Fruit fly (Drosophila melanogaster): Measurements from ENCODE around the gene Srrm1.

The Srrm1 gene

DNA sequence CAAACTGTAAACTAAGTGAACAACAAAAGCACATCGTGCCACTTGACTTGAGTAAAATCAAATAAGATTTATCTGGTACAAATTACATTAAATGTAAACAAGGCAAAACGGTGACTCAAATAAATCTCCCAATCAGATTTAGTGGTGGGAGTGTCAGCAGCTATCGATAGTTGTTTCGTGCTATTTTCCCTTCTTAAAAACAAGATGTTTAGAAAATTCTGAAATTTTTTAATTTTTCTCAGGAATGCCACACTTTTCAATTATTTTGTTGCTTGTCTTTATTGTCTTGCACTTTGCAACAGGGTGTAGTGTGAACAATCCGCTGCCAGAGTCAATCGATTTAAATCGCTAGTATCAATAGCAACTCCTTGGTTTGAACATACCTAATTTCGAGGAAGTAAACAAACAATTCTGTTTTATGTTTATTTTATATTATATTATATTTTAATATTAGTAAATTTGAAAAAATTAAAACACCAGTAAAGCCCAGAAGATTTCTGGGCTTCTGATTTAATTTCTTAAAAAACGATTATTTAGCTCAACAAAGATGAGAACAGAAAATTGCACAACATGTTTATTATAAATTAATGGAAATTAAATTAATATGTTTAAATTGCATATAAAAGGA is 21.3 kb upstream of the Srrm1 start, which contains the start of gene MICAL-like (continued):
- TF ChIP-seq cad (GFP tag; optimal IDR thresholded peaks at IDR 0.05), result no peak
- TF ChIP-seq CG6813 (GFP tag; optimal IDR thresholded peaks at IDR 0.05), result no peak
- peak; percentile 64 for TF ChIP-seq CG32532 (GFP tag; IDR thresholded peaks at IDR 0.05)
- TF ChIP-seq chm (GFP tag; IDR thresholded peaks at IDR 0.05), result no peak
- no peak for TF ChIP-seq Hand (GFP tag; optimal IDR thresholded peaks at IDR 0.05)
- no peak for TF ChIP-seq grau (tag; optimal IDR thresholded peaks at IDR 0.05)
- peak; percentile 90 for TF ChIP-seq inv (GFP tag; IDR thresholded peaks at IDR 0.05; ENCODE audit: partially characterized antibody)
- TF ChIP-seq lmd (GFP tag; IDR thresholded peaks at IDR 0.05), result peak; percentile 9; the same call in 1 of the 2 replicates
- TF ChIP-seq CG11247 (GFP tag; IDR thresholded peaks at IDR 0.05), result 0 out of 2 replicates have a peak, but pooled peaks have one; percentile 14
- TF ChIP-seq zf30C (GFP tag; optimal IDR thresholded peaks at IDR 0.05), result no peak
- TF ChIP-seq CG15479 (GFP tag; optimal IDR thresholded peaks at IDR 0.05), result no peak
- TF ChIP-seq tx (GFP tag; optimal IDR thresholded peaks at IDR 0.05), result no peak
- TF ChIP-seq CG15011 (GFP tag; optimal IDR thresholded peaks at IDR 0.05), result no peak
- TF ChIP-seq vfl (GFP tag; optimal IDR thresholded peaks at IDR 0.05), result no peak

- TF ChIP-seq CG13296 (GFP tag; optimal IDR thresholded peaks at IDR 0.05), result peak; percentile 91
- peak; percentile 92 for TF ChIP-seq CG18599 (GFP tag; optimal IDR thresholded peaks at IDR 0.05)
- TF ChIP-seq nerfin-2 (GFP tag; IDR thresholded peaks at IDR 0.05; ENCODE audit: partially characterized antibody), result no peak
- peak; percentile 85 for TF ChIP-seq CG17361 (GFP tag; IDR thresholded peaks at IDR 0.05)
- peak; percentile 71 for TF ChIP-seq CG6272 (GFP tag; IDR thresholded peaks at IDR 0.05)
- peak; percentile 67 for TF ChIP-seq gro (GFP tag; optimal IDR thresholded peaks at IDR 0.05)
- TF ChIP-seq NC2β (GFP tag; optimal IDR thresholded peaks at IDR 0.05), result peak; percentile 30
- TF ChIP-seq B-H2 (GFP tag; optimal IDR thresholded peaks at IDR 0.05), result peak; percentile 39
- TF ChIP-seq D19A (tag; optimal IDR thresholded peaks at IDR 0.05), result peak; percentile 78
- peak; percentile 77 for TF ChIP-seq odd (GFP tag; optimal IDR thresholded peaks at IDR 0.05)
- peak; percentile 73 for TF ChIP-seq CG1602 (GFP tag; optimal IDR thresholded peaks at IDR 0.05)
- peak; percentile 59 for TF ChIP-seq pho (GFP tag; optimal IDR thresholded peaks at IDR 0.05)
- peak; percentile 74 for TF ChIP-seq wek (GFP tag; optimal IDR thresholded peaks at IDR 0.05)
- peak; percentile 88 for TF ChIP-seq slbo (GFP tag; IDR thresholded peaks at IDR 0.05)
- peak; percentile 37; the same call in 2 of the 3 replicates for TF ChIP-seq CG34224 (GFP tag; IDR thresholded peaks at IDR 0.05; ENCODE audit: partially characterized antibody)
- TF ChIP-seq al (GFP tag; IDR thresholded peaks at IDR 0.05), result peak; percentile 90
- peak; percentile 44 for TF ChIP-seq Jarid2 (GFP tag; optimal IDR thresholded peaks at IDR 0.05)
- peak; percentile 65 for TF ChIP-seq CG6683 (GFP tag; optimal IDR thresholded peaks at IDR 0.05)
- TF ChIP-seq CG1647 (GFP tag; optimal IDR thresholded peaks at IDR 0.05), result peak; percentile 84
- TF ChIP-seq wdn (GFP tag; IDR thresholded peaks at IDR 0.05), result peak; percentile 88
- TF ChIP-seq Hr78 (GFP tag; optimal IDR thresholded peaks at IDR 0.05), result peak in 1 of 2 experiments; percentile 2
- peak; percentile 89 for TF ChIP-seq CG1603 (tag; optimal IDR thresholded peaks at IDR 0.05)
- peak; percentile 85 for TF ChIP-seq aop (GFP tag; IDR thresholded peaks at IDR 0.05)
- TF ChIP-seq prd (optimal IDR thresholded peaks at IDR 0.05), result no peak
- TF ChIP-seq prd (GFP tag; IDR thresholded peaks at IDR 0.05), result peak; percentile 88
- TF ChIP-seq CG14860 (GFP tag; IDR thresholded peaks at IDR 0.05; ENCODE audit: partially characterized antibody), result no peak
- peak; percentile 79 for TF ChIP-seq CG12744 (GFP tag; optimal IDR thresholded peaks at IDR 0.05)
- no peak for TF ChIP-seq tll (GFP tag; optimal IDR thresholded peaks at IDR 0.05)
- peak; percentile 82 for TF ChIP-seq CG6175 (GFP tag; IDR thresholded peaks at IDR 0.05)
- TF ChIP-seq lmd (GFP tag; IDR thresholded peaks at IDR 0.05), result peak; percentile 85
- peak; percentile 93 for TF ChIP-seq lab (GFP tag; optimal IDR thresholded peaks at IDR 0.05)
- no peak for TF ChIP-seq fd102C (GFP tag; optimal IDR thresholded peaks at IDR 0.05)
- TF ChIP-seq row (GFP tag; IDR thresholded peaks at IDR 0.05), result peak; percentile 78
- TF ChIP-seq Dad (GFP tag; optimal IDR thresholded peaks at IDR 0.05), result peak; percentile 39
Measured at dm6 chr3L:13015823-13016465, 20.7 kb upstream of the Srrm1 start, which contains the start of gene CG11267. CG11267 (plus strand) TSS chr3L:13016050.
